Worm (Caenorhabditis elegans) whole organism, L3 larva: ENCODE results near the gene spat-3.

Source experiments
- ama-1 ChIP-seq: fragments of 150-350 bp; optimal IDR thresholded peaks from 2 replicates; lab custom pipeline; 2018
- fos-1 ChIP-seq: fragments of 150-350 bp; optimal IDR thresholded peaks from 2 replicates; lab custom pipeline; 2014; ENCODE audit warnings: missing biosample characterization, missing genetic modification characterization
- nfya-1 ChIP-seq: sonication (generic microtip); optimal IDR thresholded peaks from 2 replicates; lab custom pipeline; 2017; ENCODE audit warnings: missing genetic modification characterization, mild to moderate bottlenecking, missing compliant biosample characterization, antibody characterized with exemption, moderate library complexity; ENCODE audit not compliant: insufficient read depth
- unc-62 ChIP-seq: fragments of 150-350 bp; sonication (generic microtip); optimal IDR thresholded peaks from 4 replicates; lab custom pipeline; 2014; ENCODE audit warnings: missing biosample characterization, missing genetic modification reagents, missing genetic modification characterization

DNA sequence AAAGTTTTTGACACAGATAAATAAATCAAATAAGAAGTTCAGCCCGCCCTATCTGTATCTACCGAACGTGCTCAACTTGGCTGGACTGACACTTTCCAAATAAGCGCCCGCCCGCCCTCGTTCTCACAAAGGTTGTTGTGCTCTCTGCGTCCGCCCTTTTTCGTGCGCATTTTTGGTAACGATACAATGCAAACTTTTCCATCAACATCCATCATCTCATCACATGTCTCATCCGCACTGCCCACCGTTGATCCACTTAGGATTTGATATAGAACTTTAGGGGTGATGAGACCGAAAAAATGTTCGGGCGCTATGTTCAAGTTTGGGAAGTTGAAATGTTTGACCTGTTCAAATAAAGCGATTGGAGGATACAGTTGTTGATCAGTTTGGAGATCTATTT, 20.1 kb downstream of the spat-3 start, which contains the start of gene C05E11.7:
- TF ChIP-seq fos-1 (tag; lab: Kevin White, UChicago) (no peak), unc-62 (GFP tag; lab: Kevin White, UChicago) (no peak), nfya-1 (tag; lab: Kevin White, UChicago) (no peak), ama-1 (lab: Kevin White, UChicago) (no peak)
